Worm (Caenorhabditis elegans) whole organism, L2 larva: ENCODE data around the gene erp-44.2.

Experiments
- ZK546.5 ChIP-seq: sonication (generic microtip); optimal IDR thresholded peaks from 2 replicates; lab custom pipeline; 2017; ENCODE audit warnings: missing biosample characterization, missing genetic modification characterization
- alr-1 ChIP-seq: fragments of 150-350 bp; optimal IDR thresholded peaks from 2 replicates; lab custom pipeline; 2014; ENCODE audit warnings: missing biosample characterization, missing genetic modification characterization
- ceh-82 ChIP-seq: fragments of 150-350 bp; optimal IDR thresholded peaks from 2 replicates; lab custom pipeline; 2014; ENCODE audit warnings: missing biosample characterization, missing genetic modification characterization
- elt-1 ChIP-seq: fragments of 150-350 bp; optimal IDR thresholded peaks from 2 replicates; lab custom pipeline; 2014; ENCODE audit warnings: missing biosample characterization, missing genetic modification characterization
- lin-13 ChIP-seq: fragments of 150-350 bp; optimal IDR thresholded peaks from 2 replicates; lab custom pipeline; 2014; ENCODE audit warnings: missing biosample characterization, missing genetic modification reagents, missing genetic modification characterization
- mdl-1 ChIP-seq, 2 experiments: fragments of 150-350 bp in 1 of 2; sonication (generic microtip) in 1 of 2; optimal IDR thresholded peaks; 2 replicates each; lab custom pipeline; 2017; ENCODE audit warnings: missing biosample characterization in 2 of 2, missing genetic modification characterization in 2 of 2
- nhr-12 ChIP-seq: fragments of 150-350 bp; optimal IDR thresholded peaks from 2 replicates; lab custom pipeline; 2014; ENCODE audit warnings: missing biosample characterization, missing genetic modification characterization
- snpc-4 ChIP-seq: fragments of 150-350 bp; optimal IDR thresholded peaks from 2 replicates; lab custom pipeline; 2014; ENCODE audit warnings: missing biosample characterization, missing genetic modification characterization
- unc-39 ChIP-seq: fragments of 150-350 bp; optimal IDR thresholded peaks from 2 replicates; lab custom pipeline; 2014; ENCODE audit warnings: missing biosample characterization, missing genetic modification characterization

- TF ChIP-seq alr-1 (tag; lab: Kevin White, UChicago) (no peak), elt-1 (tag; lab: Kevin White, UChicago) (no peak), snpc-4 (tag; lab: Kevin White, UChicago) (no peak), ceh-82 (tag; lab: Kevin White, UChicago) (no peak), lin-13 (no peak), mdl-1 (tag; optimal IDR thresholded peaks at IDR 0.05; lab: Kevin White, UChicago) (no peak), ZK546.5 (tag; lab: Kevin White, UChicago) (no peak), nhr-12 (tag; lab: Kevin White, UChicago) (no peak), unc-39 (tag; lab: Kevin White, UChicago) (no peak)
These were observed 21.8 kb downstream of the erp-44.2 start, which contains the start of gene zgpa-1 for ce11 chrIV:7812709-7813108.
